Worm (Caenorhabditis elegans) whole organism, L2 larva: ENCODE measurements around the gene Y57A10C.10.
A peak's percentile ranks its signal among the peaks of the same experiment; 100 is the strongest.

Experiments used
- ama-1 ChIP-seq: fragments of 150-350 bp; optimal IDR thresholded peaks from 2 replicates; lab custom pipeline; 2018; ENCODE audit warnings: inconsistent platforms
- blmp-1 ChIP-seq: sonication (generic microtip); optimal IDR thresholded peaks from 2 replicates; lab custom pipeline; 2017; ENCODE audit warnings: missing genetic modification characterization, mild to moderate bottlenecking, missing compliant biosample characterization, antibody characterized with exemption, moderate library complexity; ENCODE audit not compliant: insufficient read depth
- elt-3 ChIP-seq: sonication (generic microtip); optimal IDR thresholded peaks from 2 replicates; lab custom pipeline; 2017; ENCODE audit warnings: missing biosample characterization, missing genetic modification characterization
- nhr-21 ChIP-seq: fragments of 150-350 bp; optimal IDR thresholded peaks from 2 replicates; lab custom pipeline; 2014; ENCODE audit warnings: missing biosample characterization, missing genetic modification characterization
- sma-9 ChIP-seq, 2 experiments: fragments of 150-350 bp in 1 of 2; sonication (generic microtip) in 1 of 2; optimal IDR thresholded peaks; 2 replicates each; lab custom pipeline; 2014 to 2016; ENCODE audit warnings: missing genetic modification characterization in 2 of 2, mild to moderate bottlenecking in 1 of 2, missing biosample characterization in 1 of 2, missing compliant biosample characterization in 1 of 2, missing genetic modification reagents in 1 of 2, moderate library complexity in 1 of 2
- unc-39 ChIP-seq: fragments of 150-350 bp; optimal IDR thresholded peaks from 2 replicates; lab custom pipeline; 2014; ENCODE audit warnings: missing biosample characterization, missing genetic modification characterization

ce11 chrII:12459422-12459821, 18.4 kb upstream of the Y57A10C.10 start, which contains the start of gene tag-281:
- TF ChIP-seq blmp-1 (no peak), unc-39 (tag; lab: Kevin White, UChicago) (no peak), ama-1 (lab: Kevin White, UChicago) (no peak), sma-9 (GFP tag; optimal IDR thresholded peaks at IDR 0.05; lab: Kevin White, UChicago) (peak; percentile 86), sma-9 (tag; optimal IDR thresholded peaks at IDR 0.05; lab: Kevin White, UChicago) (no peak), elt-3 (tag; lab: Kevin White, UChicago) (no peak), nhr-21 (tag; lab: Kevin White, UChicago) (peak; percentile 72)
